Worm (Caenorhabditis elegans) whole organism, L2 larva: Measurements from ENCODE around the gene trmt-10A.

Experiments
- C34F6.9 ChIP-seq: fragments of 150-350 bp; optimal IDR thresholded peaks from 2 replicates; lab custom pipeline; 2014; ENCODE audit warnings: missing biosample characterization, missing genetic modification characterization
- F13H6.1 ChIP-seq: sonication (generic microtip); optimal IDR thresholded peaks from 2 replicates; lab custom pipeline; 2016; ENCODE audit warnings: missing genetic modification characterization, missing compliant biosample characterization
- R02D3.7 ChIP-seq: fragments of 150-350 bp; optimal IDR thresholded peaks from 2 replicates; lab custom pipeline; 2014; ENCODE audit warnings: missing biosample characterization, missing genetic modification characterization
- alr-1 ChIP-seq: fragments of 150-350 bp; optimal IDR thresholded peaks from 2 replicates; lab custom pipeline; 2014; ENCODE audit warnings: missing biosample characterization, missing genetic modification characterization
- aly-2 ChIP-seq: fragments of 150-350 bp; optimal IDR thresholded peaks from 2 replicates; lab custom pipeline; 2014; ENCODE audit warnings: missing biosample characterization, missing genetic modification characterization
- ama-1 ChIP-seq: fragments of 150-350 bp; optimal IDR thresholded peaks from 2 replicates; lab custom pipeline; 2018; ENCODE audit warnings: inconsistent platforms
- blmp-1 ChIP-seq: sonication (generic microtip); optimal IDR thresholded peaks from 2 replicates; lab custom pipeline; 2017; ENCODE audit warnings: missing genetic modification characterization, mild to moderate bottlenecking, missing compliant biosample characterization, antibody characterized with exemption, moderate library complexity; ENCODE audit not compliant: insufficient read depth
- ceh-82 ChIP-seq: fragments of 150-350 bp; optimal IDR thresholded peaks from 2 replicates; lab custom pipeline; 2014; ENCODE audit warnings: missing biosample characterization, missing genetic modification characterization
- crh-2 ChIP-seq: sonication (generic microtip); optimal IDR thresholded peaks from 2 replicates; lab custom pipeline; 2017; ENCODE audit warnings: missing biosample characterization, missing genetic modification characterization
- egl-27 ChIP-seq: sonication (generic microtip); optimal IDR thresholded peaks from 3 replicates; lab custom pipeline; 2017; ENCODE audit warnings: missing biosample characterization, missing genetic modification reagents, missing genetic modification characterization
- elt-1 ChIP-seq: fragments of 150-350 bp; optimal IDR thresholded peaks from 2 replicates; lab custom pipeline; 2014; ENCODE audit warnings: missing biosample characterization, missing genetic modification characterization
- elt-3 ChIP-seq: sonication (generic microtip); optimal IDR thresholded peaks from 2 replicates; lab custom pipeline; 2017; ENCODE audit warnings: missing biosample characterization, missing genetic modification characterization
- gmeb-1 ChIP-seq: fragments of 150-350 bp; optimal IDR thresholded peaks from 2 replicates; lab custom pipeline; 2014; ENCODE audit warnings: missing biosample characterization, missing genetic modification characterization
- lin-13 ChIP-seq: fragments of 150-350 bp; optimal IDR thresholded peaks from 2 replicates; lab custom pipeline; 2014; ENCODE audit warnings: missing biosample characterization, missing genetic modification reagents, missing genetic modification characterization
- lsy-2 ChIP-seq, 2 experiments: fragments of 150-350 bp in 1 of 2; sonication (generic microtip) in 1 of 2; optimal IDR thresholded peaks; 2 replicates each; lab custom pipeline; 2014 to 2017; ENCODE audit warnings: missing biosample characterization in 2 of 2, missing genetic modification characterization in 2 of 2
- mab-5 ChIP-seq: fragments of 150-350 bp; optimal IDR thresholded peaks from 2 replicates; lab custom pipeline; 2014; ENCODE audit warnings: missing biosample characterization, missing genetic modification characterization
- mbf-1 ChIP-seq: sonication (generic microtip); optimal IDR thresholded peaks from 2 replicates; lab custom pipeline; 2017; ENCODE audit warnings: missing biosample characterization, missing genetic modification characterization
- mdl-1 ChIP-seq, 2 experiments: fragments of 150-350 bp in 1 of 2; sonication (generic microtip) in 1 of 2; optimal IDR thresholded peaks; 2 replicates each; lab custom pipeline; 2017; ENCODE audit warnings: missing biosample characterization in 2 of 2, missing genetic modification characterization in 2 of 2
- nhr-10 ChIP-seq: sonication (generic microtip); optimal IDR thresholded peaks from 2 replicates; lab custom pipeline; 2017; ENCODE audit warnings: missing biosample characterization, missing genetic modification characterization
- nhr-11 ChIP-seq: fragments of 150-350 bp; optimal IDR thresholded peaks from 2 replicates; lab custom pipeline; 2014; ENCODE audit warnings: missing biosample characterization, missing genetic modification characterization
- nhr-12 ChIP-seq: fragments of 150-350 bp; optimal IDR thresholded peaks from 2 replicates; lab custom pipeline; 2014; ENCODE audit warnings: missing biosample characterization, missing genetic modification characterization
- nhr-129 ChIP-seq: fragments of 150-350 bp; optimal IDR thresholded peaks from 2 replicates; lab custom pipeline; 2014; ENCODE audit warnings: missing biosample characterization, missing genetic modification characterization
- nhr-21 ChIP-seq: fragments of 150-350 bp; optimal IDR thresholded peaks from 2 replicates; lab custom pipeline; 2014; ENCODE audit warnings: missing biosample characterization, missing genetic modification characterization
- nhr-237 ChIP-seq: fragments of 150-350 bp; optimal IDR thresholded peaks from 2 replicates; lab custom pipeline; 2014; ENCODE audit warnings: missing biosample characterization, missing genetic modification characterization
- nhr-6 ChIP-seq: fragments of 150-350 bp; optimal IDR thresholded peaks from 2 replicates; lab custom pipeline; 2014; ENCODE audit warnings: missing biosample characterization, missing genetic modification characterization
- nhr-77 ChIP-seq: fragments of 150-350 bp; optimal IDR thresholded peaks from 2 replicates; lab custom pipeline; 2014; ENCODE audit warnings: missing biosample characterization, missing genetic modification characterization
- sem-4 ChIP-seq: fragments of 150-350 bp; optimal IDR thresholded peaks from 2 replicates; lab custom pipeline; 2014; ENCODE audit warnings: missing biosample characterization, missing genetic modification reagents, missing genetic modification characterization
- skn-1 ChIP-seq: sonication (generic microtip); optimal IDR thresholded peaks from 2 replicates; lab custom pipeline; 2017; ENCODE audit warnings: missing biosample characterization, missing genetic modification characterization
- sma-9 ChIP-seq, 2 experiments: fragments of 150-350 bp in 1 of 2; sonication (generic microtip) in 1 of 2; optimal IDR thresholded peaks; 2 replicates each; lab custom pipeline; 2014 to 2016; ENCODE audit warnings: missing genetic modification characterization in 2 of 2, mild to moderate bottlenecking in 1 of 2, missing biosample characterization in 1 of 2, missing compliant biosample characterization in 1 of 2, missing genetic modification reagents in 1 of 2, moderate library complexity in 1 of 2
- snpc-4 ChIP-seq: fragments of 150-350 bp; optimal IDR thresholded peaks from 2 replicates; lab custom pipeline; 2014; ENCODE audit warnings: missing biosample characterization, missing genetic modification characterization
- unc-39 ChIP-seq: fragments of 150-350 bp; optimal IDR thresholded peaks from 2 replicates; lab custom pipeline; 2014; ENCODE audit warnings: missing biosample characterization, missing genetic modification characterization
- unc-55 ChIP-seq: fragments of 150-350 bp; sonication (generic microtip); optimal IDR thresholded peaks from 3 replicates; lab custom pipeline; 2014; ENCODE audit warnings: missing biosample characterization, missing genetic modification reagents, missing genetic modification characterization
- unc-62 ChIP-seq: fragments of 150-350 bp; optimal IDR thresholded peaks from 2 replicates; lab custom pipeline; 2014; ENCODE audit warnings: missing biosample characterization, missing genetic modification reagents, missing genetic modification characterization
- zag-1 ChIP-seq: fragments of 150-350 bp; optimal IDR thresholded peaks from 2 replicates; lab custom pipeline; 2014; ENCODE audit warnings: missing biosample characterization, missing genetic modification characterization
- ztf-1 ChIP-seq: fragments of 200-800 bp; sonication (Bioruptor generic); conservative IDR thresholded peaks from 2 replicates; pipeline ENCODE4 v1.3.6; 2022; ENCODE audit warnings: missing genetic modification characterization, missing compliant biosample characterization
- ztf-11 ChIP-seq: sonication (generic microtip); optimal IDR thresholded peaks from 2 replicates; lab custom pipeline; 2017; ENCODE audit warnings: missing biosample characterization, missing genetic modification characterization
- ztf-4 ChIP-seq: fragments of 150-350 bp; optimal IDR thresholded peaks from 2 replicates; lab custom pipeline; 2014; ENCODE audit warnings: missing biosample characterization, missing genetic modification characterization

Gene trmt-10A

DNA sequence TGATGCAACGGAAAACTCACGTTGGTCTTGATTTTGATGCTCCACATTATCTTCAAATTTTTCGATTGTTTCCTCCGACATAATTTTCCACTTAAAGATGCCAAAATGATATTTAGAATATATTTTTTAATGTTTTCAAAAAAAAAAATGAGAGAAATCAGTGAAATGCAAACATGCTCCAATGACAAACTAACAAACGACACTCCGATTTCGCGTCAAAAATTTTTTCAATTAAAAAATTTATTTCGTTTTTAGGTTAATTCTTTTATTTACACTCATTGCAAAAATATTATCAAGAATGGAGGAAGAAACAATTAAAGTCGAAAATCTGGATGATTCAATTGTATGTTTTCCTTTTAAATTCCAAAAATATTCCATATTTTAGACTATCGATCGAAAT is at the start of gene trmt-10A, which contains the start of gene F25H8.2:
Gene trmt-10A (minus strand): TSS at position 159 of the 400 bp plus-strand sequence.
Gene F25H8.2 (plus strand): TSS at position 181 of the 400 bp plus-strand sequence.
- no peak for TF ChIP-seq sma-9 (GFP tag; optimal IDR thresholded peaks at IDR 0.05; lab: Kevin White, UChicago)
- no peak for TF ChIP-seq sma-9 (tag; optimal IDR thresholded peaks at IDR 0.05; lab: Kevin White, UChicago)
- peak; percentile 26 for TF ChIP-seq crh-2 (tag; lab: Kevin White, UChicago)
- TF ChIP-seq ztf-1 (GFP tag; lab: Robert Waterston, UW), result no peak
- TF ChIP-seq sem-4 (tag; lab: Kevin White, UChicago), result peak; percentile 22
- no peak for TF ChIP-seq nhr-12 (tag; lab: Kevin White, UChicago)
- TF ChIP-seq nhr-237 (tag; lab: Kevin White, UChicago), result no peak
- TF ChIP-seq unc-55 (GFP tag; lab: Kevin White, UChicago), result peak; percentile 89
- TF ChIP-seq mab-5 (tag; lab: Kevin White, UChicago), result no peak
- TF ChIP-seq ama-1, result no peak
- TF ChIP-seq aly-2, result no peak
- TF ChIP-seq unc-39 (tag; lab: Kevin White, UChicago), result no peak
- no peak for TF ChIP-seq blmp-1 (tag; lab: Kevin White, UChicago)
- TF ChIP-seq skn-1, result no peak
- peak in 1 of 2 experiments; percentile 74 for TF ChIP-seq lsy-2 (tag; optimal IDR thresholded peaks at IDR 0.05; lab: Kevin White, UChicago)
- no peak for TF ChIP-seq nhr-6
- peak; percentile 93 for TF ChIP-seq C34F6.9
- TF ChIP-seq nhr-129 (tag; lab: Kevin White, UChicago), result peak; percentile 42
- no peak for TF ChIP-seq nhr-11 (tag; lab: Kevin White, UChicago)
- TF ChIP-seq zag-1 (tag; lab: Kevin White, UChicago), result peak; percentile 8
- peak; percentile 15 for TF ChIP-seq lin-13 (GFP tag; lab: Kevin White, UChicago)
- TF ChIP-seq gmeb-1 (tag; lab: Kevin White, UChicago), result peak; percentile 33

DNA sequence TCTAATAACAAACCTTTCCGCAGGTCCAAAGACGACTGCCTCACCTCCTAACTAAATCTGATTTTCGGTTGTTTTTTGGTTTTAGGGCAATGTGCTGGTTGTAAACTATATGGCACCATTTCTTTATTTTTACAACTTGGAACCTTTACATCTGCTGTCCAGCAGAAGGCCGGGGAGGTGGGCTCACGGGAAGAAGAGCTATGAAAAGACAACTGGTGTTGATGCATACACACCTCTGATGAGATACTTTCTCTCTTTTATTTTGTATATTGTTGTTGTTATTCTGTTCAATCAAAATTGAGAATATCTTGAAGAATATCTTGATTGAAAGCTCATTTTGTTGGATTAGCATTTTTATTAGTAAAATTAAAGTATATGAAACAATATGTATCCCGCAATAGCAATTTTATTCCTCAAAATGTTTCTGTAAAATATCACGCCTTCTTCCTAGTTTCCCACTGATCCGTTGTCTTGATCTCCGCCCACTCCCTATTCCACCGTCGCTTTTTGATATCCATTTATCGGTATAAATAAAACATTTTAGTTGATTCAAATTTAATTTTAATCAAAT is 45.7 kb upstream of the trmt-10A start, which contains the start of gene dhp-2:
Gene dhp-2 (plus strand): TSS at position 521 of the 571 bp plus-strand sequence.
- TF ChIP-seq sem-4 (tag; lab: Kevin White, UChicago) (no peak), ztf-11 (no peak)

DNA sequence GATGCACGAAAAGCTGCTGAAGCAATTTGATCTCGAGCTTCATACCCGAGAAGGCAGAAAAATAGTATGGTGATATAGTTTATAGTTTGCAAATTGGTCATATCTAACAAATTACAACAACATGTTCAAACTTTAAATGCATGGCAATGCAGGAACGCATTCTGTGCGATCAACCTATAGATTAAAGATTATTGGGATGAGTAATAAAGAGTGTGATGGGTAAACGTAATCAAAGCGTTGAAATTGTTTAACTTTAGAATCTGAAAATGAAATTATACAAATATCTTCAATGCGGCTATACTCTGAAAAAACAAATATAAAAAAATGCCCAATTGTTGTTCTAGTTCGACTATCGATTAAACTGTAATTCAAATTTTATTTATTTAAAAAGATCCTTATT is 44.3 kb upstream of the trmt-10A start, which contains the start of gene C47E12.14:
Gene C47E12.14 (minus strand): TSS at position 101 of the 400 bp plus-strand sequence.
- TF ChIP-seq skn-1 (no peak), nhr-21 (no peak), nhr-129 (tag; lab: Kevin White, UChicago) (no peak), nhr-6 (no peak), mbf-1 (no peak)

DNA sequence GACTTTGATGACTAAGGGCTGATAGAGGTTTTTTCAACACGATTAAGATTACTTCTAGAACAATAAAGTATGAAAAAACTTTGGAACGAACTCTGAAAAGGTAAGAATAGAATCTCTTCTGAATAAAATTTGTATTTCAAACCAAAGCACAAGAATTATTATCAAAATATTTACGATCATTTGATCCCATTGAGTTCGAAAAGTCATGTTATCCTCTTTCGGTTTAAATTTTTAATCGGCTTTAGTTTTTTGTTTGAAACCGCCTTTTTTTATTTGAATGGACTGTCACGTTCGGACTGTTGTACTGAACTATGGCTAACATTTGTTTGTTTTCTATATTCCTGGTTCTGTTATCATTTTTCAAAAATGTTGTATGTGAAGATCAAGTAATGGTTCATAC is 42.4 kb upstream of the trmt-10A start, which contains the start of gene C47E12.9:
Gene C47E12.9 (plus strand): TSS at position 301 of the 400 bp plus-strand sequence.
- TF ChIP-seq ztf-11 (no peak), unc-62 (GFP tag; lab: Kevin White, UChicago) (no peak), nhr-77 (tag; lab: Kevin White, UChicago) (no peak), ztf-4 (tag; lab: Kevin White, UChicago) (no peak), nhr-11 (tag; lab: Kevin White, UChicago) (no peak), nhr-129 (tag; lab: Kevin White, UChicago) (no peak), unc-55 (GFP tag; lab: Kevin White, UChicago) (no peak), blmp-1 (tag; lab: Kevin White, UChicago) (no peak), nhr-10 (tag; lab: Kevin White, UChicago) (no peak), elt-3 (no peak), snpc-4 (no peak), ceh-82 (tag; lab: Kevin White, UChicago) (no peak), F13H6.1 (tag; lab: Kevin White, UChicago) (no peak), mbf-1 (no peak)

DNA sequence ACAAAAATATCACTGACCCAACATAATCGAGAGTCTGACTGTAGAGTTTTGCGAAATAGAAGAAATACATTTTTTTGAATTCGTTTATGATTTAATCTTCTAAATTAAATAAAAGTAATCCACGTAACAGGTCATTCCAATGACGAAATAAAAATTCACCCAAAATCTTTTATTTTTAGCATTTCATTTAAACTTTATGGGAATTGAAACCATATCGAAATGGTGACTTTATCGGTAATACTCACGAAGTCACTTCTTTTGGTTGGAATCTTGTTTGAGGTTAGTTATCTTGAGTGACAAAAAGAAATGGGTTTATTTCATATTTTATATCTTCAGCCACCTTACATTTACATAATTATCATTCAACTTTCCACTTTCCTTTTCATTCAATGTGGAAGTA is 40.6 kb upstream of the trmt-10A start, which contains the start of the genes C47E12.12 and C47E12.10:
Gene C47E12.12 (minus strand): TSS at position 101 of the 400 bp plus-strand sequence.
Gene C47E12.10 (plus strand): TSS at position 172 of the 400 bp plus-strand sequence.
- TF ChIP-seq lin-13 (GFP tag; lab: Kevin White, UChicago) (no peak), crh-2 (tag; lab: Kevin White, UChicago) (no peak), mdl-1 (tag; optimal IDR thresholded peaks at IDR 0.05; lab: Kevin White, UChicago) (no peak), egl-27 (tag; lab: Kevin White, UChicago) (no peak), gmeb-1 (tag; lab: Kevin White, UChicago) (no peak), blmp-1 (tag; lab: Kevin White, UChicago) (no peak), sem-4 (tag; lab: Kevin White, UChicago) (no peak), alr-1 (tag; lab: Kevin White, UChicago) (no peak), F13H6.1 (tag; lab: Kevin White, UChicago) (no peak), R02D3.7 (tag; lab: Kevin White, UChicago) (no peak), ztf-1 (GFP tag; lab: Robert Waterston, UW) (no peak), elt-1 (tag; lab: Kevin White, UChicago) (no peak), elt-3 (no peak), nhr-10 (tag; lab: Kevin White, UChicago) (no peak), ama-1 (no peak), lsy-2 (tag; optimal IDR thresholded peaks at IDR 0.05; lab: Kevin White, UChicago) (no peak), unc-39 (tag; lab: Kevin White, UChicago) (no peak)
